Worm (Caenorhabditis elegans) whole organism, L4/young adult: Measurements from ENCODE around the gene F20B10.3.
"Not testable (repeated sequence)": the region's sequence is repeated elsewhere in the genome, so short reads cannot be mapped to it uniquely, and the experiment has no call there.

Experiments used
- W03F9.2 ChIP-seq: fragments of 150-350 bp; optimal IDR thresholded peaks from 2 replicates; lab custom pipeline; 2014; ENCODE audit warnings: missing biosample characterization, missing genetic modification characterization
- dao-5 ChIP-seq: sonication (generic microtip); optimal IDR thresholded peaks from 2 replicates; lab custom pipeline; 2016; ENCODE audit warnings: missing genotype, missing genetic modification characterization, moderate library complexity, missing compliant biosample characterization
- him-1 ChIP-seq: sonication (generic microtip); optimal IDR thresholded peaks from 2 replicates; lab custom pipeline; 2016; ENCODE audit warnings: missing genotype, missing genetic modification reagents, missing genetic modification characterization, missing compliant biosample characterization

Gene F20B10.3

ce11 chrIV:12140959-12141358, 27.1 kb upstream of the F20B10.3 start, which contains the start of gene B0001.8:
Gene B0001.8 (minus strand): TSS chrIV:12141059.
- TF ChIP-seq dao-5 (tag; lab: Kevin White, UChicago) (no peak), him-1 (tag; lab: Kevin White, UChicago) (no peak), W03F9.2 (tag; lab: Kevin White, UChicago) (no peak)

- TF ChIP-seq W03F9.2 (tag; lab: Kevin White, UChicago) (no peak), him-1 (tag; lab: Kevin White, UChicago) (no peak), dao-5 (tag; lab: Kevin White, UChicago) (no peak)
These were observed 24.8 kb upstream of the F20B10.3 start, which contains the start of gene B0001.5 for ce11 chrIV:12143231-12143630. Gene B0001.5 (minus strand): TSS chrIV:12143331.

- TF ChIP-seq W03F9.2 (tag; lab: Kevin White, UChicago) (no peak), him-1 (tag; lab: Kevin White, UChicago) (no peak), dao-5 (tag; lab: Kevin White, UChicago) (no peak)
These were observed 22.4 kb upstream of the F20B10.3 start, which contains the start of gene B0001.3 for ce11 chrIV:12145681-12146080. Gene B0001.3 (minus strand): TSS chrIV:12145735.

- TF ChIP-seq W03F9.2 (tag; lab: Kevin White, UChicago), result no peak
- no peak for TF ChIP-seq dao-5 (tag; lab: Kevin White, UChicago)
- no peak for TF ChIP-seq him-1 (tag; lab: Kevin White, UChicago)
These were observed 18.4 kb upstream of the F20B10.3 start for ce11 chrIV:12149609-12150008.

- no peak for TF ChIP-seq dao-5 (tag; lab: Kevin White, UChicago)
These were observed 17.2 kb upstream of the F20B10.3 start, which contains the start of gene B0001.2 for ce11 chrIV:12150877-12151276. Gene B0001.2 (minus strand): TSS chrIV:12150977.

DNA sequence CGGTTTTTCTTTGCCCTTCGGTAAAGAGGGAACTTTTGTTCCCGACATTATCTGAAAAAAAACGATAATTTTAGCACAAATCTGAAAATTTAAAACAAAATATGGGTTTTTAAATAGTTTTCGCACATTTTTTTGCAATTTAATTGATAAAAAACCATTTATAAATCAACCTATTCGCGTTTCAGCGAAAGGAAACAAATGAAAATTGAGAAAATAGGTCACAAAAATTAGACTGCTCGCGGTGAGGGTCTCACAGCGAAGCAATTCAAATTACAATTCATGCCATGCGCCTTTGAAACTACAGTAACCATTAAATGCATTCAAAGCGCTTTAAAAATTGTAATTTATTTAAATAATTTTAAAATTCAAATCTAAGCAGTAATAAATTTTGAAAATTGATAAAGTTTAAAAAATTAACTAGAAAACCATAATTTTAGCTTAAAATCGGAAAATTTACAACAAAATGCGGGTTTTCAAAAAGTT, 13.8 kb upstream of the F20B10.3 start, which contains the start of gene B0001.7:
Gene B0001.7, minus strand, starts transcription at position 51 of the 483 bp plus-strand sequence.
- TF ChIP-seq him-1 (tag; lab: Kevin White, UChicago), result no peak
- no peak for TF ChIP-seq dao-5 (tag; lab: Kevin White, UChicago)
- no peak for TF ChIP-seq W03F9.2 (tag; lab: Kevin White, UChicago)

ce11 chrIV:12156642-12157233, 11.3 kb upstream of the F20B10.3 start, which contains the start of gene eri-12:
Gene eri-12 (plus strand): TSS chrIV:12156838.
- TF ChIP-seq dao-5 (tag; lab: Kevin White, UChicago) (no peak), W03F9.2 (tag; lab: Kevin White, UChicago) (no peak), him-1 (tag; lab: Kevin White, UChicago) (no peak)

DNA sequence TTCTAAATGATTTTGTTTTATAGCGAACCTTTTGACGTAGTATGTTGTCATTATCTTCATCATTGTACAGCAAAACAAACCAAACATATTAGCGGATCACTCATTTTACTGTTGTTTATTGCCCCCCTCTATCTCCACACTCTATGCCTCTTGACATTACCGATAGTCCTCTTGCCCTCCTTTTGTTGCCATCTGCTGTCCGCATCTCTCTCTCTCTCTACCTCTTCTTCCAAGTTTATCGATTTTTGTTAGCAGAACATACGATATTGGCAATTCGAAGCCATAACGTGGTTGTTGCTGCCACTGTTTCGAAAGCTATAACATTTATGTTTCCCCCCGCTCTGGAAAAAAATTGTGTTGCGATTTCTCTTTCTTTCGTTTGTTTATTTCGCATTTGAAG, 10.1 kb upstream of the F20B10.3 start:
- TF ChIP-seq dao-5 (tag; lab: Kevin White, UChicago) (no peak), him-1 (tag; lab: Kevin White, UChicago) (no peak), W03F9.2 (tag; lab: Kevin White, UChicago) (no peak)

DNA sequence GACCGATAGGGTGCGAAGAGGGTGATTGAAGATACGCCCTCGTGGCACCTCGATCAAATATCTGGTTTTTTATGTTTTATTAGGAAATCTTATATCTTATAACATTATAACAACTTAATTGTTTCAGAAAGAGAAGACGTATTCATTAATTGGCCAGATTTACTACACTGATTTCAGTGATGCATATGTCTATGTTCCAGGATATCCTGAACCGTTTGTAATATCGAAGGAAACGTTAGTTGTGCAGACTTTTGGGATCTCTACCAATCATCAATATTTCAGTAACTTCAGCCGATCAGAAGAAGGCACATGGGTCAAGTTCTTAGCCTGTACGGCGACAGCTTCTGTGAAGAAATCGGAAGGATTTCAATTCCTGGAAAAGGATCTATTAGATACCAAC, 7.6 kb upstream of the F20B10.3 start:
- no peak for TF ChIP-seq him-1 (tag; lab: Kevin White, UChicago)
- no peak for TF ChIP-seq dao-5 (tag; lab: Kevin White, UChicago)

DNA sequence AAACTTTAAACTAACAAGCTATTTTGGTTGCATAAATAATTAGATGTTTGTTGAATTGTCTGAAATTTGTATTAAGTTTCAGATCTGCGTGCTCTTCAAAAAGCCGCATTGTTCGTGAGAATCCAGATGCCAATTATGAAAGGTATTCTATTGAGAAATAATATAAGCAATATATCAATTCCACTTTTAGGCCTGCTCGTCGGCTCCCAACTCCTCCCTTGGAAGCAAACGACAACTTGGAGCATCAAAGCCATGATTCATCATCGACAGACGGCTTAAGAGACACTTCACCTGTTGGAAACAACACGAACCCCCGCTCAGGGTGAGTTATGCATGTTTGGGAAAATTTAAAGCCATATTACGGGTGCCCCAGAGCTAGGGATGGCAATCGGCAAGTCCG, 5.3 kb upstream of the F20B10.3 start:
- TF ChIP-seq dao-5 (tag; lab: Kevin White, UChicago) (no peak), W03F9.2 (tag; lab: Kevin White, UChicago) (no peak), him-1 (tag; lab: Kevin White, UChicago) (no peak)

DNA sequence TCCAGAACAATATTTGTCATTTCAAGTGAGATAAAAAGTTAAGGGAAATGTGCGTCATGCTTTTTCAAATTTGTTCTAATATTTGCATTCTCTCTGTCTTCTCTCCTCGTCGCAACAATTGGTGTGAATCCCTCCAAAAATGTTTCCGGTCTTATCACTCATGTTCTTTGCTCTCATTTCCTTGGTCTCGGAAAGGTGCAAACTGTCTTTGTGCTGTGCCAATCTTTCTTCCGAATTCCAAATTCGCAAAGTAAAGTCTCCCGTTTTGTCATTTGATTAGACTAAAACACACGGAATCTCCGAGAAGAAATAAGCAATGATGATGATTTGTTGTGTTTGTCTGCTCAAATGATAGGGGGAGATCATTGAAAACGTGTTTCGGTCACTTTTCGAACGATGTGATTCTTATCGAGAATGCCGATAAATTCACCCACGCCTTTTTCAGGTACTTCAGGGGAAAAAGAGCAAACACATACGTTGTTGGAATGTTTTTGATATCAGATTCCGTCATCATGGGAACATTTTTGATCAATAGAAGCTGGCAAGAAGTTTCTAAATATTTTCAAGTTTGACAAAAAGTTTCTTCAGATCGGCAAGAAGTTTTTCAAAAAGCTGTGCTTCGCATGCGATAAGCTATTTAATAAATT, 2.5 kb upstream of the F20B10.3 start:
- TF ChIP-seq dao-5 (tag; lab: Kevin White, UChicago), result no peak
- no peak for TF ChIP-seq him-1 (tag; lab: Kevin White, UChicago)
- TF ChIP-seq W03F9.2 (tag; lab: Kevin White, UChicago), result no peak

DNA sequence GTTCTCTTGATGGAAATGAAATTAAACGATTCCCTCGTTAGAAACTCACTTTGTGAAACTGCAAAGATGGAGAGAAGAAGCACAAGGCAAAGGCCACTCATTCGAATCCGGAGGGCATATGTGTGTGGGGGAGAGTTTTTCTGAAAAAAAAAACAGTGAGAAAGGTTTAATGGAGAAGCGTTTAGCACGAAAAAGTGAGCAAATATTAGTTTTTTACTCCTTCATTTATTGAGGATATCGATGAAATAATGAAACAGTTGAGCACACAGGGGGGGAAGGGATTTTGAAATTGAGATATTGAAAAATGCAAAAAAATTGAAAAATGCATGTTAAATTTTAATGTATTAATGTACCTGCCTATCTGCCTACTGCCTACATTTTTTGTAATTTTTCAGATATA, 10.2 kb downstream of the F20B10.3 start, which contains the start of gene nlr-1:
Gene nlr-1, minus strand, starts transcription at position 101 of the 400 bp plus-strand sequence.
- TF ChIP-seq him-1, W03F9.2, dao-5 (tag; lab: Kevin White, UChicago): not testable (repeated sequence)

DNA sequence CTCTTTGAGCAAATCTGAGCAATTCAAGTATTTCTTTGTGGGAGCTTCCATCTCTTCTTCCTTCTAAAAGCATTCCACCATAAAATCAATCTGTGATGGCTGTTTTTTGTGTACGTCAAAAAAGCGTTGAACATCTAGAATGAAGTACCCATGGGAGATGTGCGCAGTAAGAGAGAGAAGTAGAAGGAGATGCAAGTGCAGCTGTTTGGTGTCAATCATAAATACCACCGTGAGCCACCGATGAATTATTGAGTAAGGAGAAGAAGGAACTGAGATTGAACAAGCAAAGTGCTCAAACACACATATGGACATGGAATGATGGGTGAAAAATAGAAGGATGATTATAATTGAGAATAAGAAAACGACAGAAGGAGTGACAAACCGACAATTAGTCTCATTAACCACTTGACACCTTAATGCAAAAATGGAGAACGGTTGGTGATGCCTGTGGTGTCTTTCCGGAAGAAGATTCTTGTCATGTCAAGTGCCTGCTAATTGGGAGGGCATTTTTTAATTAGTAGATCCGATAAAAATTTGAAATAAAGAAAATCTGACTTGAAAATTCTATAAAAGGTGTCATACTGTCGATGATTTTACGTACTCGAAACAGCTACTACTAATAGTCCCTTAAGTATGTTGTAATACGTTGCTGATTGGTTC, 24.2 kb downstream of the F20B10.3 start:
- TF ChIP-seq W03F9.2 (tag; lab: Kevin White, UChicago), result no peak
- TF ChIP-seq him-1 (tag; lab: Kevin White, UChicago), result no peak
- no peak for TF ChIP-seq dao-5 (tag; lab: Kevin White, UChicago)
